Worm (Caenorhabditis elegans): Measurements from ENCODE around the gene F40G9.6.

- TF ChIP-seq fkh-10 (GFP tag; optimal IDR thresholded peaks at IDR 0.05) (no peak), pha-4 (tag; optimal IDR thresholded peaks at IDR 0.05) (no peak)
Observed at ce11 chrIII:180963-181362, 1.6 kb downstream of the F40G9.6 start, which contains the start of gene F40G9.5.
